Fruit fly (Drosophila melanogaster): ENCODE data around the gene CG10631.

DNA sequence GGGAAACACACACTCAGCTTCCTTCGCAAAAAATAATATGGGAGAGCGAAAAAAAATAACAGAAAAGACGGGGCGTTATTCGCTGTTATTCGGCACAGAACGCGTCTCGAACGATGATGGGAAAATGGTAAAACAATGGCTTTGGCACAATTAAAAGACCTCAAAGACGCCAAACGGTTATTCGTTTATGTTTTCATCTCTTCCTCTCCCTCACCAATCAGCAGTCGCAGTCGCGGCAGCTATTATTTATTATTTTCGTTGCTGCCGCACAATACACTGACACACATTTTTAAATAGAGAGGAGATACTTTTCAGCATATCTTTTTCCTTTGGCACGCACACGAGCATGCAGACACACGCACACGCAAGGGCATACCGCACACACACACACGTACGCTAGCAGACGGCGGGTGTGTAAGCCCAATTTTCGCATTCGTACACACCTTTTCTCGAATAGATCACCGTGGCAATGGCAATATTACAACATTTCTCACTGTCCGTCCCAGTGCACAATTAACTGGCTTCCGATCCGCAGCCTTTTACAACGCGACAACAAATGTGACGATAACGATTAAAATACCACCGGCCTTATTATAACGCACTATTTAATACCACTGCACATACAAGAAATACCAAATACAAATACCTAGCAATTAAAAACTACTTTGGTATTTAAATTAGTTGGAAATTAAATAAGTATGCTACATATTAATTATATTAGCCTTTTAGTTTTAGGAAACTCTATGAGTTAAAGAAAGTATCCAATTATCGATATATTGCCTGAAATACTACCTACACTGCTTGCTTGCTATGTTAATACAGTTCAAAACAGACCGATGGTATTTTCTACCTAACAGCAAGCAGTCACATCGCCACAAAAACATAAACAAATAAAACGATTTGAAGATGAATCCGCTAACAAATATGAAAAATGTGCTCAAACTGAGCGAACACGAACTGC, 34.9 kb upstream of the CG10631 start, which contains the start of the genes CdGAPr and CG10466:
- TF ChIP-seq EcR (GFP tag; optimal IDR thresholded peaks at IDR 0.05) (no peak), CG17806 (tag; optimal IDR thresholded peaks at IDR 0.05) (no peak), gl (tag; optimal IDR thresholded peaks at IDR 0.05) (no peak), CG13204 (GFP tag; optimal IDR thresholded peaks at IDR 0.05) (no peak), CG10348 (GFP tag; IDR thresholded peaks at IDR 0.05) (no peak), CG15710 (tag; optimal IDR thresholded peaks at IDR 0.05) (no peak), CG8159 (tag; optimal IDR thresholded peaks at IDR 0.05) (no peak)

All from whole organism, pupa.